Fruit fly (Drosophila melanogaster) whole organism, prepupa: ENCODE measurements around the gene Spn31A.

Experiments
- Blimp-1 ChIP-seq: fragments of 200-800 bp; sonication (Bioruptor generic); optimal IDR thresholded peaks from 3 replicates; lab custom pipeline; 2017; ENCODE audit warnings: missing biosample characterization, missing genetic modification characterization, mild to moderate bottlenecking, moderate library complexity, missing genetic modification reagents
- CG1621 ChIP-seq: fragments of 200-800 bp; sonication (Bioruptor generic); optimal IDR thresholded peaks from 3 replicates; lab custom pipeline; 2018; ENCODE audit warnings: missing biosample characterization, mild to moderate bottlenecking, missing genetic modification characterization
- CG16779 ChIP-seq: fragments of 200-800 bp; sonication (Bioruptor generic); optimal IDR thresholded peaks from 3 replicates; lab custom pipeline; 2017; ENCODE audit warnings: missing biosample characterization, mild to moderate bottlenecking, missing genetic modification characterization
- CG7368 ChIP-seq: fragments of 200-800 bp; sonication (Bioruptor generic); optimal IDR thresholded peaks from 3 replicates; lab custom pipeline; 2016; ENCODE audit warnings: missing biosample characterization, missing genetic modification characterization
- CG8119 ChIP-seq: fragments of 200-800 bp; sonication (Bioruptor generic); IDR thresholded peaks from 3 replicates; pipeline ENCODE4 v1.3.6; 2022; ENCODE audit warnings: missing biosample characterization, missing genetic modification characterization
- Gug ChIP-seq: fragments of 200-800 bp; sonication (Bioruptor generic); IDR thresholded peaks from 2 replicates; pipeline ENCODE4 v1.3.6; 2022; ENCODE audit warnings: missing biosample characterization, missing genetic modification characterization
- Hr4 ChIP-seq: fragments of 200-800 bp; sonication (Bioruptor generic); optimal IDR thresholded peaks from 3 replicates; lab custom pipeline; 2016; ENCODE audit warnings: missing biosample characterization, missing genetic modification characterization
- Sox102F ChIP-seq: fragments of 200-800 bp; sonication (Bioruptor generic); optimal IDR thresholded peaks from 2 replicates; lab custom pipeline; 2016; ENCODE audit warnings: missing biosample characterization, mild to moderate bottlenecking, missing genetic modification characterization
- dac ChIP-seq: fragments of 200-800 bp; sonication (Bioruptor generic); optimal IDR thresholded peaks from 2 replicates; lab custom pipeline; 2017; ENCODE audit warnings: missing biosample characterization, mild to moderate bottlenecking, missing genetic modification characterization
- eg ChIP-seq: fragments of 200-800 bp; sonication (Bioruptor generic); IDR thresholded peaks from 3 replicates; pipeline ENCODE4 v1.3.6; 2022; ENCODE audit warnings: missing biosample characterization, missing genetic modification characterization
- svp ChIP-seq: fragments of 200-800 bp; sonication (Bioruptor generic); peaks from one replicate; lab custom pipeline; 2016; ENCODE audit warnings: missing biosample characterization, missing genetic modification characterization

- TF ChIP-seq Sox102F = no peak
- TF ChIP-seq CG16779 = no peak
- TF ChIP-seq svp (GFP tag; lab: Kevin White, UChicago) = no peak
- no peak for TF ChIP-seq CG8119 (GFP tag; lab: Robert Waterston, UW)
- no peak for TF ChIP-seq CG7368 (GFP tag; lab: Kevin White, UChicago)
- TF ChIP-seq dac (GFP tag; lab: Kevin White, UChicago) = no peak
- no peak for TF ChIP-seq CG1621
- no peak for TF ChIP-seq Hr4
- no peak for TF ChIP-seq Gug
- no peak for TF ChIP-seq eg
- no peak for TF ChIP-seq Blimp-1 (GFP tag; lab: Kevin White, UChicago)
Measured at dm6 chr2L:10108749-10109148, 48.1 kb downstream of the Spn31A start.
